Worm (Caenorhabditis elegans): ENCODE results near the gene F40F8.12.

The F40F8.12 gene

ce11 chrII:11103657-11104056, 26.0 kb upstream of the F40F8.12 start, which contains the start of gene C09H10.5:
Gene C09H10.5 (minus strand): TSS chrII:11103757.
- TF ChIP-seq ekl-4 (GFP tag; IDR thresholded peaks at IDR 0.05) (no peak), C17E4.6 (GFP tag; IDR thresholded peaks at IDR 0.05) (no peak)

ce11 chrII:11104162-11104561, 25.5 kb upstream of the F40F8.12 start, which contains the start of gene C09H10.9:
Gene C09H10.9 (plus strand): TSS chrII:11104462.
- no peak for TF ChIP-seq F10E7.11 (tag; optimal IDR thresholded peaks at IDR 0.05)
- no peak for TF ChIP-seq nhr-90 (tag; optimal IDR thresholded peaks at IDR 0.05)
- no peak for TF ChIP-seq hmg-1.2 (GFP tag; IDR thresholded peaks at IDR 0.05)
- no peak for TF ChIP-seq unc-130 (GFP tag; optimal IDR thresholded peaks at IDR 0.05)
- no peak for TF ChIP-seq F49E8.2 (tag; optimal IDR thresholded peaks at IDR 0.05; ENCODE audit: insufficient read depth)
- TF ChIP-seq egl-44 (GFP tag; IDR thresholded peaks at IDR 0.05): no peak
- TF ChIP-seq B0035.1 (tag; optimal IDR thresholded peaks at IDR 0.05): no peak
- no peak for TF ChIP-seq lin-26 (GFP tag; IDR thresholded peaks at IDR 0.05)
- no peak for TF ChIP-seq snpc-1.3 (tag; optimal IDR thresholded peaks at IDR 0.05; ENCODE audit: insufficient read depth)
- no peak for TF ChIP-seq dpl-1 (GFP tag; optimal IDR thresholded peaks at IDR 0.05)
- TF ChIP-seq K12H6.12 (tag; optimal IDR thresholded peaks at IDR 0.05): no peak
- TF ChIP-seq ceh-27 (GFP tag; optimal IDR thresholded peaks at IDR 0.05): no peak
- TF ChIP-seq dpff-1 (tag; optimal IDR thresholded peaks at IDR 0.05): no peak
- no peak for TF ChIP-seq hlh-12 (tag; optimal IDR thresholded peaks at IDR 0.05)
- TF ChIP-seq die-1 (tag; optimal IDR thresholded peaks at IDR 0.05): no peak
- TF ChIP-seq hsf-1 (GFP tag; IDR thresholded peaks at IDR 0.05): no peak
- TF ChIP-seq lin-40 (tag; optimal IDR thresholded peaks at IDR 0.05): no peak
- TF ChIP-seq lsy-27 (tag; optimal IDR thresholded peaks at IDR 0.05; ENCODE audit: borderline replicate concordance, insufficient read depth): no peak

- TF ChIP-seq snpc-3.4 (tag; optimal IDR thresholded peaks at IDR 0.05): peak; percentile 67
- TF ChIP-seq dpl-1 (GFP tag; optimal IDR thresholded peaks at IDR 0.05): peak; percentile 83
- peak; percentile 70 for TF ChIP-seq snpc-1.3 (tag; optimal IDR thresholded peaks at IDR 0.05; ENCODE audit: insufficient read depth)
- TF ChIP-seq F33H1.4 (GFP tag; IDR thresholded peaks at IDR 0.05): peak; percentile 70
- no peak for TF ChIP-seq nhr-179 (tag; optimal IDR thresholded peaks at IDR 0.05)
- 0 out of 2 replicates have a peak, but pooled peaks have one; percentile 6 for TF ChIP-seq rcor-1 (GFP tag; IDR thresholded peaks at IDR 0.05)
- peak; percentile 50 for TF ChIP-seq F49E8.2 (tag; optimal IDR thresholded peaks at IDR 0.05; ENCODE audit: insufficient read depth)
- peak; percentile 79 for TF ChIP-seq madf-8 (GFP tag; conservative IDR thresholded peaks at IDR 0.05)
- peak; percentile 58; the same call in 1 of the 2 replicates for TF ChIP-seq ceh-91 (GFP tag; IDR thresholded peaks at IDR 0.05)
- no peak for TF ChIP-seq pbrm-1 (GFP tag; IDR thresholded peaks at IDR 0.05)
- no peak for TF ChIP-seq B0019.2 (GFP tag; conservative IDR thresholded peaks at IDR 0.05)
- peak; percentile 12 for TF ChIP-seq tbp1 (GFP tag; optimal IDR thresholded peaks at IDR 0.05)
- no peak for TF ChIP-seq unc-62 (GFP tag; optimal IDR thresholded peaks at IDR 0.05)
- TF ChIP-seq lsl-1 (GFP tag; optimal IDR thresholded peaks at IDR 0.05): peak; percentile 91
- peak in 1 of 3 experiments; percentile 3 for TF ChIP-seq lin-35 (GFP tag; optimal IDR thresholded peaks at IDR 0.05)
- no peak for TF ChIP-seq F52B5.7 (tag; optimal IDR thresholded peaks at IDR 0.05)
- TF ChIP-seq xnd-1 (tag; optimal IDR thresholded peaks at IDR 0.05): peak; percentile 30
- TF ChIP-seq F37B4.10 (GFP tag; IDR thresholded peaks at IDR 0.05): no peak
- TF ChIP-seq lin-26 (GFP tag; IDR thresholded peaks at IDR 0.05): peak; percentile 48; the same call in 1 of the 2 replicates
- no peak for TF ChIP-seq nfya-2 (GFP tag; IDR thresholded peaks at IDR 0.05)
- peak; percentile 94 for TF ChIP-seq efl-1 (GFP tag; optimal IDR thresholded peaks at IDR 0.05)
- TF ChIP-seq madf-6 (GFP tag; IDR thresholded peaks at IDR 0.05): peak; percentile 90
- no peak for TF ChIP-seq zfh-2 (GFP tag; conservative IDR thresholded peaks at IDR 0.05)
- no peak for TF ChIP-seq cebp-1 (GFP tag; IDR thresholded peaks at IDR 0.05)
- TF ChIP-seq cebp-1 (tag; optimal IDR thresholded peaks at IDR 0.05): peak; percentile 19
- no peak for TF ChIP-seq lin-40 (tag; optimal IDR thresholded peaks at IDR 0.05)
- peak; percentile 81 for TF ChIP-seq D2030.7 (GFP tag; IDR thresholded peaks at IDR 0.05)
- TF ChIP-seq hsf-1 (GFP tag; IDR thresholded peaks at IDR 0.05): peak; percentile 69; the same call in 1 of the 2 replicates
- TF ChIP-seq repo-1 (tag; optimal IDR thresholded peaks at IDR 0.05): no peak
These were observed 23.5 kb upstream of the F40F8.12 start, which contains the start of gene nasp-1 for ce11 chrII:11105981-11106711. Gene nasp-1 (plus strand): TSS chrII:11106612.
